Fruit fly (Drosophila melanogaster): Measurements from ENCODE around the gene SdicA.

The SdicA gene

dm6 chrX:20235794-20236513, 34.2 kb upstream of the SdicA start, which contains the start of gene sw (continued):
- TF ChIP-seq CG31224 (GFP tag; IDR thresholded peaks at IDR 0.05) (peak; percentile 44), CG14860 (GFP tag; IDR thresholded peaks at IDR 0.05; ENCODE audit: partially characterized antibody) (peak; percentile 90), CG13775 (GFP tag; optimal IDR thresholded peaks at IDR 0.05) (peak; percentile 49), Hey (tag; optimal IDR thresholded peaks at IDR 0.05) (no peak), CG16815 (GFP tag; optimal IDR thresholded peaks at IDR 0.05) (peak; percentile 23), schlank (tag; optimal IDR thresholded peaks at IDR 0.05) (peak; percentile 2), Usf (GFP tag; optimal IDR thresholded peaks at IDR 0.05) (peak; percentile 13), Sox100B (GFP tag; optimal IDR thresholded peaks at IDR 0.05) (peak; percentile 25), mirr (GFP tag; optimal IDR thresholded peaks at IDR 0.05) (peak; percentile 45), CG10267 (tag; optimal IDR thresholded peaks at IDR 0.05) (peak; percentile 42), CG7987 (GFP tag; optimal IDR thresholded peaks at IDR 0.05) (no peak), slp2 (GFP tag; optimal IDR thresholded peaks at IDR 0.05) (peak; percentile 36), CoRest (tag; optimal IDR thresholded peaks at IDR 0.05) (peak; percentile 78), pho (GFP tag; optimal IDR thresholded peaks at IDR 0.05) (peak; percentile 47), CG11085 (GFP tag; IDR thresholded peaks at IDR 0.05) (peak; percentile 56; the same call in 1 of the 2 replicates), Sry-β (GFP tag; optimal IDR thresholded peaks at IDR 0.05) (no peak), oc (tag; optimal IDR thresholded peaks at IDR 0.05) (no peak), CG3995 (GFP tag; optimal IDR thresholded peaks at IDR 0.05) (peak; percentile 97), sisA (GFP tag; IDR thresholded peaks at IDR 0.05) (peak; percentile 70), PHDP (tag; optimal IDR thresholded peaks at IDR 0.05) (peak; percentile 51), Bdp1 (GFP tag; optimal IDR thresholded peaks at IDR 0.05) (peak; percentile 29), bab2 (GFP tag; optimal IDR thresholded peaks at IDR 0.05) (peak; percentile 54), chif (GFP tag; optimal IDR thresholded peaks at IDR 0.05) (peak; percentile 23 to 38), vfl (GFP tag; optimal IDR thresholded peaks at IDR 0.05) (no peak), Mes4 (GFP tag; optimal IDR thresholded peaks at IDR 0.05) (no peak), CG16779 (GFP tag; IDR thresholded peaks at IDR 0.05) (no peak), CG15011 (GFP tag; optimal IDR thresholded peaks at IDR 0.05) (no peak), CG1792 (GFP tag; optimal IDR thresholded peaks at IDR 0.05) (peak; percentile 48), pnt (GFP tag; optimal IDR thresholded peaks at IDR 0.05) (peak; percentile 52), CG15601 (tag; optimal IDR thresholded peaks at IDR 0.05) (peak; percentile 47), Ets97D (GFP tag; optimal IDR thresholded peaks at IDR 0.05) (peak; percentile 48), phol (tag; optimal IDR thresholded peaks at IDR 0.05) (peak; percentile 73), CG11398 (GFP tag; optimal IDR thresholded peaks at IDR 0.05) (no peak), br (optimal IDR thresholded peaks at IDR 0.05) (no peak), CG4707 (GFP tag; optimal IDR thresholded peaks at IDR 0.05) (no peak), pan (optimal IDR thresholded peaks at IDR 0.05) (no peak), pan (GFP tag; optimal IDR thresholded peaks at IDR 0.05 in 1 of 2, IDR thresholded peaks at IDR 0.05 in 1 of 2) (peak in 1 of 2 experiments; percentile 31), vnd (GFP tag; IDR thresholded peaks at IDR 0.05; ENCODE audit: partially characterized antibody) (peak; percentile 94), Meics (GFP tag; optimal IDR thresholded peaks at IDR 0.05) (peak; percentile 32), CG12942 (GFP tag; optimal IDR thresholded peaks at IDR 0.05) (peak; percentile 36), dmrt11E (tag; optimal IDR thresholded peaks at IDR 0.05) (peak; percentile 60), Fer3 (tag; optimal IDR thresholded peaks at IDR 0.05) (peak; percentile 56), Oli (tag; optimal IDR thresholded peaks at IDR 0.05) (peak; percentile 27), CG1529 (GFP tag; optimal IDR thresholded peaks at IDR 0.05) (no peak), MBD-R2 (GFP tag; IDR thresholded peaks at IDR 0.05) (peak; percentile 87), CG12219 (GFP tag; optimal IDR thresholded peaks at IDR 0.05) (peak; percentile 18), Spps (tag; optimal IDR thresholded peaks at IDR 0.05) (no peak), odd (GFP tag; optimal IDR thresholded peaks at IDR 0.05) (peak; percentile 6), D19B (GFP tag; optimal IDR thresholded peaks at IDR 0.05) (peak; percentile 5), CG34376 (GFP tag; optimal IDR thresholded peaks at IDR 0.05) (peak; percentile 21)

Measured in whole organism, embryonic.